Worm (Caenorhabditis elegans) whole organism, mixed stage, embryonic: ENCODE results near the gene arx-3.

Experiments used
- M03D4.4 ChIP-seq: sonication (generic microtip); optimal IDR thresholded peaks from 2 replicates; lab custom pipeline; 2017; ENCODE audit warnings: mild to moderate bottlenecking, missing genetic modification characterization, missing compliant biosample characterization
- blmp-1 ChIP-seq: fragments of 150-350 bp; optimal IDR thresholded peaks from 2 replicates; lab custom pipeline; 2014; ENCODE audit warnings: missing biosample characterization, missing genetic modification characterization
- ceh-39 ChIP-seq: fragments of 150-350 bp; optimal IDR thresholded peaks from 2 replicates; lab custom pipeline; 2014; ENCODE audit warnings: missing biosample characterization, missing genetic modification characterization
- ceh-43 ChIP-seq: fragments of 200-800 bp; sonication (Bioruptor generic); optimal IDR thresholded peaks from 2 replicates; lab custom pipeline; 2018; ENCODE audit warnings: mild to moderate bottlenecking, missing genetic modification characterization, moderate library complexity, missing compliant biosample characterization
- ceh-83 ChIP-seq: fragments of 200-800 bp; sonication (Bioruptor generic); optimal IDR thresholded peaks from 2 replicates; lab custom pipeline; 2018; ENCODE audit warnings: mild to moderate bottlenecking, missing genetic modification characterization, missing compliant biosample characterization
- ces-1 ChIP-seq: fragments of 150-350 bp; optimal IDR thresholded peaks from 2 replicates; lab custom pipeline; 2014; ENCODE audit warnings: missing biosample characterization, missing genetic modification reagents, missing genetic modification characterization
- cnd-1 ChIP-seq: fragments of 200-800 bp; sonication (Bioruptor generic); optimal IDR thresholded peaks from 2 replicates; lab custom pipeline; 2018; ENCODE audit warnings: mild to moderate bottlenecking, missing genetic modification characterization, missing compliant biosample characterization
- drap-1 ChIP-seq: fragments of 200-800 bp; sonication (Bioruptor generic); optimal IDR thresholded peaks from 3 replicates; lab custom pipeline; 2018; ENCODE audit warnings: mild to moderate bottlenecking, missing genetic modification characterization, missing compliant biosample characterization
- elt-1 ChIP-seq: sonication (generic microtip); optimal IDR thresholded peaks from 2 replicates; lab custom pipeline; 2017; ENCODE audit warnings: missing genetic modification characterization, mild to moderate bottlenecking, missing compliant biosample characterization, antibody characterized with exemption, moderate library complexity, borderline replicate concordance; ENCODE audit not compliant: insufficient read depth
- elt-3 ChIP-seq: fragments of 150-350 bp; optimal IDR thresholded peaks from 2 replicates; lab custom pipeline; 2014; ENCODE audit warnings: missing biosample characterization, missing genetic modification characterization
- ham-2 ChIP-seq: fragments of 200-800 bp; sonication (Bioruptor generic); optimal IDR thresholded peaks from 2 replicates; lab custom pipeline; 2018; ENCODE audit warnings: mild to moderate bottlenecking, missing genetic modification characterization, missing compliant biosample characterization
- lin-13 ChIP-seq: fragments of 150-350 bp; optimal IDR thresholded peaks from 2 replicates; lab custom pipeline; 2014; ENCODE audit warnings: missing biosample characterization, missing genetic modification characterization
- lin-32 ChIP-seq: fragments of 200-800 bp; sonication (Bioruptor generic); optimal IDR thresholded peaks from 2 replicates; lab custom pipeline; 2018; ENCODE audit warnings: mild to moderate bottlenecking, missing genetic modification characterization, missing compliant biosample characterization
- lsy-2 ChIP-seq: fragments of 150-350 bp; optimal IDR thresholded peaks from 2 replicates; lab custom pipeline; 2014; ENCODE audit warnings: missing biosample characterization, missing genetic modification characterization
- mab-5 ChIP-seq: fragments of 150-350 bp; optimal IDR thresholded peaks from 2 replicates; lab custom pipeline; 2014; ENCODE audit warnings: missing biosample characterization, missing genetic modification characterization
- mep-1 ChIP-seq: fragments of 150-350 bp; optimal IDR thresholded peaks from 2 replicates; lab custom pipeline; 2017; ENCODE audit warnings: missing biosample characterization, missing genetic modification reagents, missing genetic modification characterization, inconsistent platforms
- mls-2 ChIP-seq: sonication (generic microtip); optimal IDR thresholded peaks from 2 replicates; lab custom pipeline; 2016; ENCODE audit warnings: mild to moderate bottlenecking, missing genetic modification characterization, moderate library complexity, missing compliant biosample characterization
- nhr-12 ChIP-seq: fragments of 150-350 bp; optimal IDR thresholded peaks from 2 replicates; lab custom pipeline; 2014; ENCODE audit warnings: missing biosample characterization, missing genetic modification characterization
- nhr-2 ChIP-seq: fragments of 150-350 bp; optimal IDR thresholded peaks from 2 replicates; lab custom pipeline; 2014; ENCODE audit warnings: missing biosample characterization, missing genetic modification characterization
- nhr-28 ChIP-seq: fragments of 150-350 bp; optimal IDR thresholded peaks from 2 replicates; lab custom pipeline; 2014; ENCODE audit warnings: missing biosample characterization, missing genetic modification characterization
- sem-2 ChIP-seq: fragments of 200-800 bp; sonication (Bioruptor generic); optimal IDR thresholded peaks from 2 replicates; lab custom pipeline; 2018; ENCODE audit warnings: mild to moderate bottlenecking, missing genetic modification characterization, missing compliant biosample characterization
- snpc-4 ChIP-seq: fragments of 150-350 bp; optimal IDR thresholded peaks from 2 replicates; lab custom pipeline; 2014; ENCODE audit warnings: missing biosample characterization, missing genetic modification characterization
- sptf-1 ChIP-seq: sonication (generic microtip); optimal IDR thresholded peaks from 2 replicates; lab custom pipeline; 2017; ENCODE audit warnings: mild to moderate bottlenecking, missing genetic modification characterization, moderate library complexity, missing compliant biosample characterization
- tbx-8 ChIP-seq: fragments of 200-800 bp; sonication (Bioruptor generic); optimal IDR thresholded peaks from 2 replicates; lab custom pipeline; 2018; ENCODE audit warnings: mild to moderate bottlenecking, missing genetic modification characterization, moderate library complexity, missing compliant biosample characterization
- unc-120 ChIP-seq: sonication (generic microtip); optimal IDR thresholded peaks from 2 replicates; lab custom pipeline; 2017; ENCODE audit warnings: missing genetic modification characterization, missing compliant biosample characterization; ENCODE audit not compliant: poor library complexity, severe bottlenecking
- unc-39 ChIP-seq: fragments of 150-350 bp; optimal IDR thresholded peaks from 2 replicates; lab custom pipeline; 2014; ENCODE audit warnings: missing biosample characterization, missing genetic modification characterization
- unc-62 ChIP-seq: fragments of 150-350 bp; optimal IDR thresholded peaks from 2 replicates; lab custom pipeline; 2014; ENCODE audit warnings: missing biosample characterization, missing genetic modification reagents, missing genetic modification characterization
- zip-8 ChIP-seq: fragments of 150-350 bp; optimal IDR thresholded peaks from 2 replicates; lab custom pipeline; 2014; ENCODE audit warnings: missing biosample characterization, missing genetic modification characterization
- ztf-11 ChIP-seq: fragments of 150-350 bp; optimal IDR thresholded peaks from 2 replicates; lab custom pipeline; 2014; ENCODE audit warnings: missing biosample characterization, missing genetic modification characterization

Gene arx-3

DNA sequence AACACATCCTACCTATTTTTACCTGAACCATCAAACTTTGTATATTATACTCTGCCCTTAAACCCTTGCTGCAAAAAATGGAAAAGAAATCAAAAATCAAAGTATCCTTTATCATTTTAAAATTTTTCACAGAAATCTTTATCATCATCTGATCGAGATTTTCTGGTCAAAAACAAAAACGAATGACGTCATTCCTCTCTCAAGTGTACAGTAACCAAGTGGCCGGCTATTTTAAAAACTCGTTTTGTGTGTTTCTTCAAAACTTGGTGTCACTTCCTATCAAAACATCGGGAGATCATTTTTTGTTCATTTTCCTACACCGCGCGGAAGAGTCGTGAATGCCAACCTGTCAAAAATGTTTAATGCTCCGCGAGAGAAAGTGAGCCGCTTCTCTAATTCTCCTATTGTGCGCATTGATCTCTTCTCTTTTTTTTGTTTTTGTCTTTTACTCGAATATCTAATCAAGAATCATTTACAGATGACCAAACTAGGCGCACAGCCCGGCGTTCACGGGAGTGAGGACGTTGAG lies 38.1 kb downstream of the arx-3 start, which contains the start of gene brp-1:
Gene brp-1, plus strand, starts transcription at position 479 of the 529 bp plus-strand sequence.
- TF ChIP-seq cnd-1 (tag; lab: Kevin White, UChicago) (no peak), zip-8 (tag; lab: Kevin White, UChicago) (peak; percentile 56), mab-5 (no peak), lin-13 (tag; lab: Kevin White, UChicago) (no peak), ceh-43 (no peak)

DNA sequence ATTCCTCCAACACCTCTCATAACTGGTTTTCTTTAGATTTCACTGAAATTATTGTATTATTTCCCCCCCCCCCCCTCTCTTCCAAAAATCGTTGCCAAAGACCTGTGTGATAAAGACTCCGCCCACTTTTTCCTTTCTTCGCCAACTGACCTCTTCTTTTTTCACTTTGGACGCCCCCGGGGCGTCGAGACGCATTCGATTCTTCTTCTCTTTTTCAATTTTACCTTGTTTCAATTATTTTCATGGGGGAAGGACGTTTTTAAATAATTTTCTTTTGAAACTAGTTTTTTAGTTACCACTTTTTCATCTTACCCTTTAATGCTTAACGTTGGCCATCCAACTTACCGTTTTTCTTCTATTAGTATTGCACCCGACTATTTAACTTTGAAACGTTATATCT lies 40.3 kb downstream of the arx-3 start:
- TF ChIP-seq drap-1 (no peak), ceh-83 (GFP tag; lab: Kevin White, UChicago) (no peak), lin-32 (GFP tag; lab: Kevin White, UChicago) (no peak), elt-1 (no peak)
- TF ChIP-seq, all 35 proteins: peak for 0

- no peak for TF ChIP-seq ceh-43
- TF ChIP-seq unc-120 (tag; lab: Kevin White, UChicago), result no peak
- no peak for TF ChIP-seq mep-1 (tag; lab: Kevin White, UChicago)
- TF ChIP-seq elt-3 (tag; lab: Kevin White, UChicago), result no peak
- no peak for TF ChIP-seq drap-1
- no peak for TF ChIP-seq ces-1
- no peak for TF ChIP-seq lin-32 (GFP tag; lab: Kevin White, UChicago)
- TF ChIP-seq lin-13 (tag; lab: Kevin White, UChicago), result no peak
- no peak for TF ChIP-seq unc-62
- TF ChIP-seq ham-2 (GFP tag; lab: Kevin White, UChicago), result no peak
- no peak for TF ChIP-seq sem-2 (GFP tag; lab: Kevin White, UChicago)
- TF ChIP-seq nhr-28 (tag; lab: Kevin White, UChicago), result no peak
- TF ChIP-seq mls-2, result no peak
- no peak for TF ChIP-seq nhr-12 (tag; lab: Kevin White, UChicago)
- no peak for TF ChIP-seq lsy-2 (tag; lab: Kevin White, UChicago)
- TF ChIP-seq blmp-1 (tag; lab: Kevin White, UChicago), result no peak
- no peak for TF ChIP-seq ceh-83 (GFP tag; lab: Kevin White, UChicago)
- no peak for TF ChIP-seq sptf-1 (tag; lab: Kevin White, UChicago)
- TF ChIP-seq ceh-39 (tag; lab: Kevin White, UChicago), result no peak
- no peak for TF ChIP-seq mab-5
Observed at ce11 chrIII:12015611-12016010, 42.6 kb downstream of the arx-3 start.

DNA sequence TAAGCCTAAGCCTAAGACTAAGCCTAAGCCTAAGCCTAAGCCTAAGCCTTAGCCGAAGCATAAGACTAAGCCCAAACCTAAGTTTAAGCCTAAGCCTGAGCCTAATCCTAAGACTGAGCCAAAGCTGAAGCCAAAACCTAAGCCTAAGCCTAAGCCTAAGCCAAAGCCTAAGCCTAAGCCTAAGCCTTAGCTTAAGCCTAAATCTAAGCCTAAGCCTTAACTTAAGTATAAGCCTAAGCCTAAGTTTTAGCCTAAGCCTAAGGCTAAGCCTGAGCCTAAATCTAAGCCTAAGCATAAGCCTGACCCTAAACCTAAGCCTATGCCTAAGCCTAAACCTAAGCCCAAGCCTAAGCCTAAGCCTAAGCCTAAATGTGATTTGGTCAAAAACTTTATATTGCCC lies 43.1 kb downstream of the arx-3 start:
- TF ChIP-seq snpc-4 (tag; lab: Kevin White, UChicago), result no peak
- no peak for TF ChIP-seq elt-1
- TF ChIP-seq zip-8 (tag; lab: Kevin White, UChicago), result no peak
- TF ChIP-seq nhr-2 (tag; lab: Kevin White, UChicago), result no peak
- peak; percentile 54 for TF ChIP-seq ham-2 (GFP tag; lab: Kevin White, UChicago)

ce11 chrIII:12014503-12014902 lies 43.8 kb downstream of the arx-3 start:
- no peak for TF ChIP-seq mls-2
- no peak for TF ChIP-seq mab-5
- TF ChIP-seq M03D4.4 (tag; lab: Kevin White, UChicago), result no peak
- no peak for TF ChIP-seq ham-2 (GFP tag; lab: Kevin White, UChicago)
- TF ChIP-seq elt-3 (tag; lab: Kevin White, UChicago), result no peak
- no peak for TF ChIP-seq nhr-28 (tag; lab: Kevin White, UChicago)
- no peak for TF ChIP-seq sem-2 (GFP tag; lab: Kevin White, UChicago)
- no peak for TF ChIP-seq sptf-1 (tag; lab: Kevin White, UChicago)
- no peak for TF ChIP-seq blmp-1 (tag; lab: Kevin White, UChicago)
- no peak for TF ChIP-seq nhr-12 (tag; lab: Kevin White, UChicago)
- no peak for TF ChIP-seq unc-39 (tag; lab: Kevin White, UChicago)
- TF ChIP-seq tbx-8 (GFP tag; lab: Kevin White, UChicago), result no peak
- no peak for TF ChIP-seq ztf-11 (tag; lab: Kevin White, UChicago)
- TF ChIP-seq mep-1 (tag; lab: Kevin White, UChicago), result no peak
- no peak for TF ChIP-seq ceh-43
- no peak for TF ChIP-seq unc-120 (tag; lab: Kevin White, UChicago)
- TF ChIP-seq snpc-4 (tag; lab: Kevin White, UChicago), result no peak
- no peak for TF ChIP-seq elt-1

- no peak for TF ChIP-seq blmp-1 (tag; lab: Kevin White, UChicago)
Observed at ce11 chrIII:12013718-12014117, 44.5 kb downstream of the arx-3 start.
